Worm (Caenorhabditis elegans) whole organism, L1 larva: Measurements from ENCODE around the gene C41C4.9.

Experiments
- efl-3 ChIP-seq: fragments of 200-800 bp; sonication (Bioruptor generic); optimal IDR thresholded peaks from 2 replicates; lab custom pipeline; 2018; ENCODE audit warnings: mild to moderate bottlenecking, missing genetic modification characterization, missing compliant biosample characterization
- ets-5 ChIP-seq: fragments of 200-800 bp; sonication (Bioruptor generic); IDR thresholded peaks from 2 replicates; pipeline ENCODE4 v1.3.6; 2022; ENCODE audit warnings: missing genetic modification characterization, missing compliant biosample characterization
- fos-1 ChIP-seq: fragments of 150-350 bp; optimal IDR thresholded peaks from 2 replicates; lab custom pipeline; 2014; ENCODE audit warnings: missing biosample characterization, missing genetic modification characterization
- lin-35 ChIP-seq, 2 experiments: fragments of 150-350 bp; optimal IDR thresholded peaks; 2 replicates each; lab custom pipeline; 2014; ENCODE audit warnings: missing biosample characterization in 2 of 2, missing genetic modification characterization in 2 of 2, missing genetic modification reagents in 2 of 2
- lin-39 ChIP-seq: fragments of 150-350 bp; optimal IDR thresholded peaks from 2 replicates; lab custom pipeline; 2014; ENCODE audit warnings: missing biosample characterization, missing genetic modification reagents, missing genetic modification characterization
- mdl-1 ChIP-seq, 2 experiments: fragments of 150-350 bp; optimal IDR thresholded peaks; 2 replicates each; lab custom pipeline; 2014 to 2017; ENCODE audit warnings: missing biosample characterization in 2 of 2, missing genetic modification characterization in 2 of 2, inconsistent platforms in 1 of 2
- nhr-12 ChIP-seq: sonication (generic microtip); optimal IDR thresholded peaks from 2 replicates; lab custom pipeline; 2017; ENCODE audit warnings: missing biosample characterization, missing genetic modification characterization
- nhr-76 ChIP-seq: sonication (generic microtip); optimal IDR thresholded peaks from 2 replicates; lab custom pipeline; 2017; ENCODE audit warnings: missing biosample characterization, missing genetic modification characterization
- zip-4 ChIP-seq: fragments of 200-800 bp; sonication (Bioruptor generic); optimal IDR thresholded peaks from 2 replicates; lab custom pipeline; 2018; ENCODE audit warnings: mild to moderate bottlenecking, missing genetic modification characterization, moderate library complexity, missing compliant biosample characterization

DNA sequence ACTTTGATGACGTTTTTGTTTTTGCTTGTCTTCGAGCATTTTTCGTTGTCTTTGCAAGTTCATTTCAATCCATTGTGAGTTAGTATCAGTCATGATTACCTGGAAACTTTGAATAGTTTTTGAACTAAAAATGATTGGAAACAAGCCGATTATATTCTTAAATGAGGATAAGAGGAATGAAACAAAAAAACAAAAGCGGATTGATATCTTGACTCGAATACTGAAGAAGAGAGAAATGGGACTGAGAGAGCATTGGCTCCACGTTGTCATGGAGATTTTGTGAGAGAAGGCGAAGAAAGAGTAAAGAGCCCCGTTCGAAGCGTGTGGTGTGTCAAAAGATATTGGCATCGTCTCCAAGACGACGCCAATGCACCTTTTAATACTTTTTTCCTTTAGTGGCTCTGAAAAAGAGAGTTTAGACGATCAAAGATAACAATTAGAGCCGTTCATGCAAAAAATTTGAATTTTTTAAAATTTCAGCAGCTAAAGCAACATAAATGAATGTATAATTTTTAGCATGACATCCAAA is 49.5 kb downstream of the C41C4.9 start, which contains the start of the genes tub-1 and tmem-138:
- TF ChIP-seq lin-35 (GFP tag; optimal IDR thresholded peaks at IDR 0.05; lab: Kevin White, UChicago) (no peak), ets-5 (GFP tag; lab: Robert Waterston, UW) (no peak), fos-1 (no peak), nhr-76 (tag; lab: Kevin White, UChicago) (no peak), lin-39 (tag; lab: Kevin White, UChicago) (no peak), zip-4 (GFP tag; lab: Kevin White, UChicago) (no peak), efl-3 (GFP tag; lab: Kevin White, UChicago) (no peak), nhr-12 (tag; lab: Kevin White, UChicago) (no peak), mdl-1 (tag; optimal IDR thresholded peaks at IDR 0.05; lab: Kevin White, UChicago) (no peak)
